Fruit fly (Drosophila melanogaster): ENCODE results near the gene Xrcc2.
A peak's percentile ranks its signal among the peaks of the same experiment; 100 is the strongest.

Gene Xrcc2

dm6 chrX:18515205-18515921 is 15.4 kb downstream of the Xrcc2 start, which contains the start of the genes Bx and HisRS (continued):
- TF ChIP-seq CG2875 (GFP tag; optimal IDR thresholded peaks at IDR 0.05) (no peak), ci (GFP tag; IDR thresholded peaks at IDR 0.05) (no peak), rib (GFP tag; IDR thresholded peaks at IDR 0.05) (peak; percentile 95), CG4404 (GFP tag; IDR thresholded peaks at IDR 0.05) (no peak), ERR (GFP tag; optimal IDR thresholded peaks at IDR 0.05) (no peak), CG3065 (GFP tag; optimal IDR thresholded peaks at IDR 0.05) (no peak), salm (tag; optimal IDR thresholded peaks at IDR 0.05) (no peak), NK7.1 (GFP tag; optimal IDR thresholded peaks at IDR 0.05) (no peak), CG7271 (tag; optimal IDR thresholded peaks at IDR 0.05) (no peak), CG13123 (GFP tag; optimal IDR thresholded peaks at IDR 0.05) (no peak), CG4730 (GFP tag; IDR thresholded peaks at IDR 0.05) (no peak), ind (GFP tag; optimal IDR thresholded peaks at IDR 0.05) (no peak), HLH54F (GFP tag; optimal IDR thresholded peaks at IDR 0.05) (no peak), Ptx1 (GFP tag; IDR thresholded peaks at IDR 0.05) (0 out of 2 replicates have a peak, but pooled peaks have one; percentile 6), Antp (GFP tag; optimal IDR thresholded peaks at IDR 0.05) (no peak), CG4854 (GFP tag; optimal IDR thresholded peaks at IDR 0.05) (no peak), nerfin-2 (GFP tag; IDR thresholded peaks at IDR 0.05; ENCODE audit: partially characterized antibody) (no peak), mirr (GFP tag; optimal IDR thresholded peaks at IDR 0.05) (no peak), bab2 (GFP tag; optimal IDR thresholded peaks at IDR 0.05) (no peak), exex (tag; optimal IDR thresholded peaks at IDR 0.05) (no peak), CG14050 (GFP tag; IDR thresholded peaks at IDR 0.05) (no peak), knrl (GFP tag; IDR thresholded peaks at IDR 0.05; ENCODE audit: partially characterized antibody) (peak; percentile 35; the same call in 1 of the 3 replicates), so (GFP tag; IDR thresholded peaks at IDR 0.05) (no peak), Adf1 (GFP tag; IDR thresholded peaks at IDR 0.05) (peak; percentile 42), mam (GFP tag; optimal IDR thresholded peaks at IDR 0.05) (no peak), CG2116 (GFP tag; optimal IDR thresholded peaks at IDR 0.05) (peak; percentile 25), wek (GFP tag; optimal IDR thresholded peaks at IDR 0.05) (no peak), Dref (GFP tag; IDR thresholded peaks at IDR 0.05) (peak; percentile 49), Mes4 (GFP tag; optimal IDR thresholded peaks at IDR 0.05) (no peak), Sry-δ (GFP tag; optimal IDR thresholded peaks at IDR 0.05) (peak; percentile 26), Hmr (GFP tag; optimal IDR thresholded peaks at IDR 0.05) (peak; percentile 38), twi (tag; optimal IDR thresholded peaks at IDR 0.05) (no peak), Hand (GFP tag; optimal IDR thresholded peaks at IDR 0.05) (no peak), CG34376 (GFP tag; optimal IDR thresholded peaks at IDR 0.05) (no peak), CHES-1-like (GFP tag; optimal IDR thresholded peaks at IDR 0.05) (no peak), CTCF (GFP tag; optimal IDR thresholded peaks at IDR 0.05) (peak; percentile 80), CG10979 (tag; optimal IDR thresholded peaks at IDR 0.05) (no peak), CG12942 (GFP tag; optimal IDR thresholded peaks at IDR 0.05) (no peak), E2f1 (GFP tag; IDR thresholded peaks at IDR 0.05) (no peak), CG12236 (GFP tag; optimal IDR thresholded peaks at IDR 0.05) (no peak), PHDP (tag; optimal IDR thresholded peaks at IDR 0.05) (no peak), tx (GFP tag; optimal IDR thresholded peaks at IDR 0.05) (no peak), CG2202 (tag; optimal IDR thresholded peaks at IDR 0.05) (no peak), CG13287 (GFP tag; IDR thresholded peaks at IDR 0.05; ENCODE audit: partially characterized antibody) (peak; percentile 36; the same call in 1 of the 2 replicates), CG1602 (GFP tag; optimal IDR thresholded peaks at IDR 0.05) (no peak), sc (optimal IDR thresholded peaks at IDR 0.05) (no peak), sc (GFP tag; optimal IDR thresholded peaks at IDR 0.05) (no peak), Rfx (GFP tag; IDR thresholded peaks at IDR 0.05) (peak; percentile 38), ewg (GFP tag; optimal IDR thresholded peaks at IDR 0.05) (peak; percentile 14), CG7745 (tag; optimal IDR thresholded peaks at IDR 0.05) (no peak), CG11504 (tag; optimal IDR thresholded peaks at IDR 0.05) (peak; percentile 52)

All from whole organism, embryonic.